Worm (Caenorhabditis elegans) whole organism, L4/young adult: Measurements from ENCODE around the gene irld-30.

Source experiments
- dao-5 ChIP-seq: sonication (generic microtip); optimal IDR thresholded peaks from 2 replicates; lab custom pipeline; 2016; ENCODE audit warnings: missing genotype, missing genetic modification characterization, moderate library complexity, missing compliant biosample characterization
- him-1 ChIP-seq: sonication (generic microtip); optimal IDR thresholded peaks from 2 replicates; lab custom pipeline; 2016; ENCODE audit warnings: missing genotype, missing genetic modification reagents, missing genetic modification characterization, missing compliant biosample characterization

DNA sequence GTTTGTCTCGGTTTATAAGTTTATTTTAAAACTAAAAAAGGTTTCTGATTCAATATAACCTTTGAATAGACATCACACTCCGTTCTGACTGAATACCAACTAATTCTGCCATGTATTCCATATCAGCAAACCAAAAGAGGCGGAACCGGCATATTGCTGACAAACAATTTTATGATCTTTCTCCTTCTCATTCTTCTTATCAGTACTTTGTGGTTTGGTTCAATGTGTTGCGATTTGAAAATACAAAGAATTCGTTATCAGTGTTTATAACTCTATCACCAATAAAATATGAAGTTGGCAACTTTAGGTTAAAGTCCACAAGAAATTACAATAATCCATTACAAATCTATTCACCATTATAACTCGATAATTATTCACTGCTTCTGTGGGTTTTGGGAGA is 16.9 kb downstream of the irld-30 start:
- TF ChIP-seq him-1 (tag; lab: Kevin White, UChicago) (no peak), dao-5 (tag; lab: Kevin White, UChicago) (no peak)
